Worm (Caenorhabditis elegans): ENCODE results near the gene ubc-13.

ce11 chrIV:2897644-2898160 lies 27.8 kb downstream of the ubc-13 start, which contains the start of gene Y54G2A.36:
- TF ChIP-seq skn-1 (tag; optimal IDR thresholded peaks at IDR 0.05) = no peak
- TF ChIP-seq nhr-11 (tag; optimal IDR thresholded peaks at IDR 0.05) = no peak
- no peak for TF ChIP-seq zag-1 (tag; optimal IDR thresholded peaks at IDR 0.05)
- TF ChIP-seq lin-39 (tag; optimal IDR thresholded peaks at IDR 0.05) = no peak
- TF ChIP-seq nhr-43 (tag; optimal IDR thresholded peaks at IDR 0.05; ENCODE audit: poor library complexity, severe bottlenecking) = no peak
- no peak for TF ChIP-seq egl-27 (tag; optimal IDR thresholded peaks at IDR 0.05)
- no peak for TF ChIP-seq nhr-77 (tag; optimal IDR thresholded peaks at IDR 0.05)
- no peak for TF ChIP-seq ceh-82 (tag; optimal IDR thresholded peaks at IDR 0.05)
- no peak for TF ChIP-seq nhr-237 (tag; optimal IDR thresholded peaks at IDR 0.05)
- no peak for TF ChIP-seq ama-1 (optimal IDR thresholded peaks at IDR 0.05)
- TF ChIP-seq elt-3 (tag; optimal IDR thresholded peaks at IDR 0.05) = no peak

All from whole organism, L3 larva.